Worm (Caenorhabditis elegans): ENCODE data around the gene D1022.9.

D1022.9 gene

DNA sequence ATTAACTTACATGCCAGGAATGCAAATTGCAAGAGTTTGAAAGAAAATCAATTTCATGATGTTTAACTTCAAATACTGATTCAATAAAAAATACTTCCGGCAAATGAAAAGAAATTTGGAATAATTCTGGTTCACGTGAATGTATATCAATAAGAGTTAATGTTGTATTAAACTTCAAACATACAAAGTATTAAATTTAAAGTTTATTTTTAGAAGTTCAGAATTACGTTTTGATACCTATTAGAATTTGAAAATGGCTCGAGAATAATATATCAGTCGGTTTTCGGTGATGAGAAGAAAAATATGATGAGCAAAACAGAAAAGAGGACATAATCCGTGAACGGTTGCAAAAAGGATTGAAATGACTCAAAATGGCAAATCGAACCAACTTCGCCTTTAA, at the start of gene D1022.9:
Gene D1022.9, minus strand, starts transcription at position 101 of the 400 bp plus-strand sequence.
- TF ChIP-seq peb-1 (tag; optimal IDR thresholded peaks at IDR 0.05) (no peak), aly-2 (tag; optimal IDR thresholded peaks at IDR 0.05) (no peak), egl-27 (tag; optimal IDR thresholded peaks at IDR 0.05) (no peak), skn-1 (tag; optimal IDR thresholded peaks at IDR 0.05) (no peak), unc-62 (GFP tag; optimal IDR thresholded peaks at IDR 0.05) (no peak), ceh-82 (tag; optimal IDR thresholded peaks at IDR 0.05) (no peak), nhr-10 (tag; optimal IDR thresholded peaks at IDR 0.05) (no peak), nhr-77 (tag; optimal IDR thresholded peaks at IDR 0.05) (no peak), fos-1 (tag; optimal IDR thresholded peaks at IDR 0.05) (no peak), F13H6.1 (tag; optimal IDR thresholded peaks at IDR 0.05) (no peak), C34F6.9 (tag; optimal IDR thresholded peaks at IDR 0.05) (no peak), R02D3.7 (tag; optimal IDR thresholded peaks at IDR 0.05) (no peak), nhr-21 (tag; optimal IDR thresholded peaks at IDR 0.05) (no peak), nhr-11 (tag; optimal IDR thresholded peaks at IDR 0.05) (no peak), nhr-23 (tag; optimal IDR thresholded peaks at IDR 0.05) (no peak), gmeb-1 (tag; optimal IDR thresholded peaks at IDR 0.05) (no peak)

DNA sequence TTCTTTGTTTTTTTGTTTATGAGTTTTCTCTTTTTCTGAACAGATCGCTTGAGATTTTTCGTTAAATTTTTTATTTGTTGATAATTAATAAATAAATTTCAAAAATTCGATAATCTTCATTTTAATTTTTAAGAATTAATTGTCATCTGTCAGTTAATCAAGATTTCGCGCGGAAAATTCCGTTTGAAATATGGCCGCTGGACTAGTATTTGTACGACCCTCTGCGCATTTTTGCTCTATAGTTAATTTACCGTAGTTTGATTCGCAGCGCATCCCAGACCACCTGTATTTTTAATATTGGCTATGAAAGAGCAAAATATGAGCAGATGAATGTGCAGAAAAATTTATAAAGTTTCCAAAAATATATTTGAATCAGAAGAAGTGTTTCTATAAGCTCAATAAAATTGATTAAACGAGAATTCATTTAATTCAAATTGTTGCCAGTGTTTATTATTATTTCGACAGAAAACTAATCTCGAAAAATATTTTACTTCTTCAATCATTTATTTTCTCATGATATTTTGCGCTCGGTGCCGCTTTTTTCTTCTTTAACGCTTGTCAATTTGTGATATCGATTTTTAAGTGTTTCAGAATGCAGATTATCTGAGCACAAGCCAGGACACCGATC, 48.2 kb upstream of the D1022.9 start, which contains the start of gene nfi-1:
Gene nfi-1, plus strand, starts transcription at position 578 of the 628 bp plus-strand sequence.
- peak; percentile 59 for TF ChIP-seq unc-55 (GFP tag; optimal IDR thresholded peaks at IDR 0.05)
- TF ChIP-seq nhr-25 (tag; optimal IDR thresholded peaks at IDR 0.05): no peak
- TF ChIP-seq F13H6.1 (tag; optimal IDR thresholded peaks at IDR 0.05): no peak
- TF ChIP-seq ztf-11 (tag; optimal IDR thresholded peaks at IDR 0.05): no peak
- no peak for TF ChIP-seq alr-1 (tag; optimal IDR thresholded peaks at IDR 0.05)
- no peak for TF ChIP-seq unc-62 (GFP tag; optimal IDR thresholded peaks at IDR 0.05)
- TF ChIP-seq nhr-12 (tag; optimal IDR thresholded peaks at IDR 0.05): no peak
- TF ChIP-seq skn-1 (tag; optimal IDR thresholded peaks at IDR 0.05): no peak
- TF ChIP-seq C34F6.9 (tag; optimal IDR thresholded peaks at IDR 0.05): peak; percentile 70
- TF ChIP-seq mbf-1 (tag; optimal IDR thresholded peaks at IDR 0.05): no peak
- TF ChIP-seq elt-3 (tag; optimal IDR thresholded peaks at IDR 0.05): no peak
- no peak for TF ChIP-seq egl-27 (tag; optimal IDR thresholded peaks at IDR 0.05)
- TF ChIP-seq nhr-129 (tag; optimal IDR thresholded peaks at IDR 0.05): peak; percentile 45
- no peak for TF ChIP-seq ama-1 (optimal IDR thresholded peaks at IDR 0.05)
- no peak for TF ChIP-seq ztf-1 (GFP tag; conservative IDR thresholded peaks at IDR 0.05)
- TF ChIP-seq lin-13 (GFP tag; optimal IDR thresholded peaks at IDR 0.05): peak; percentile 32
- TF ChIP-seq nhr-21 (tag; optimal IDR thresholded peaks at IDR 0.05): no peak
- TF ChIP-seq zag-1 (tag; optimal IDR thresholded peaks at IDR 0.05): no peak
- peak; percentile 27 for TF ChIP-seq gmeb-1 (tag; optimal IDR thresholded peaks at IDR 0.05)
- no peak for TF ChIP-seq lin-11 (tag; optimal IDR thresholded peaks at IDR 0.05)
- TF ChIP-seq elt-1 (tag; optimal IDR thresholded peaks at IDR 0.05): no peak
- TF ChIP-seq lin-39 (tag; optimal IDR thresholded peaks at IDR 0.05): no peak
- no peak for TF ChIP-seq Y55F3AM.14 (GFP tag; optimal IDR thresholded peaks at IDR 0.05)
- peak; percentile 3 to 95 for TF ChIP-seq lsy-2 (tag; optimal IDR thresholded peaks at IDR 0.05)
- no peak for TF ChIP-seq nhr-77 (tag; optimal IDR thresholded peaks at IDR 0.05)
- TF ChIP-seq sma-3 (GFP tag; optimal IDR thresholded peaks at IDR 0.05): peak; percentile 18
- TF ChIP-seq ZK546.5 (tag; optimal IDR thresholded peaks at IDR 0.05): no peak
- no peak for TF ChIP-seq peb-1 (tag; optimal IDR thresholded peaks at IDR 0.05)
- TF ChIP-seq crh-2 (tag; optimal IDR thresholded peaks at IDR 0.05): peak; percentile 36
- no peak for TF ChIP-seq mdl-1 (tag; optimal IDR thresholded peaks at IDR 0.05)
- TF ChIP-seq mab-5 (tag; optimal IDR thresholded peaks at IDR 0.05): no peak
- TF ChIP-seq nhr-237 (tag; optimal IDR thresholded peaks at IDR 0.05): no peak
- TF ChIP-seq sma-9 (GFP tag; optimal IDR thresholded peaks at IDR 0.05): peak; percentile 62
- TF ChIP-seq sma-9 (tag; optimal IDR thresholded peaks at IDR 0.05): no peak
- no peak for TF ChIP-seq unc-39 (tag; optimal IDR thresholded peaks at IDR 0.05)

DNA sequence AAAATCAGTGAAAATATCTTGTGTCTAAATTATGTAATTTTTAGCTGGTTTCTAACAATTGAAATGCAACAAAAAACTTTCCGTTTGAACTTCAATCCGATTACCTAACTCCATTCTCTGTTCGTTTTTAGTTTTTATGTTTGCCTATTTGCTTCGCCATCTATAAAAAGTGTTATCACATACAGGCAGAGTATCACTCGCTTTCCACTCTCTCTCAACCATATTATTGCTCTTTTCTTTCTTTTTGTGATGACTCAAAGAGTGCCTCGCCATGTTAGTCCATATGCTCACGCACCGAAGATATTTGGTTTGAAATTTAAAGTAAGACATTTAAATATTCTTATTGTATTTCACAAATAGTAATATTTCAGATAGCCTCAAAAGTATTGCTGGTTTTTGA, 45.4 kb upstream of the D1022.9 start, which contains the start of gene ZK1290.13:
Gene ZK1290.13, plus strand, starts transcription at position 73 of the 400 bp plus-strand sequence.
- peak; percentile 14 for TF ChIP-seq crh-2 (tag; optimal IDR thresholded peaks at IDR 0.05)
- TF ChIP-seq zag-1 (tag; optimal IDR thresholded peaks at IDR 0.05): no peak
- TF ChIP-seq fos-1 (tag; optimal IDR thresholded peaks at IDR 0.05): peak; percentile 70
- no peak for TF ChIP-seq lsy-2 (tag; optimal IDR thresholded peaks at IDR 0.05)
- TF ChIP-seq F13H6.1 (tag; optimal IDR thresholded peaks at IDR 0.05): no peak
- TF ChIP-seq ama-1 (optimal IDR thresholded peaks at IDR 0.05): no peak
- no peak for TF ChIP-seq gmeb-1 (tag; optimal IDR thresholded peaks at IDR 0.05)

All from whole organism, L2 larva.